Fruit fly (Drosophila melanogaster) whole organism, larva: Measurements from ENCODE around the gene Cpr97Eb.

Source experiments
- noc ChIP-seq: fragments of 200-800 bp; sonication (Bioruptor generic); optimal IDR thresholded peaks from 3 replicates; lab custom pipeline; 2019; ENCODE audit warnings: missing biosample characterization, mild to moderate bottlenecking, missing genetic modification characterization, moderate library complexity

The Cpr97Eb gene

dm6 chr3R:27111784-27112602 is 21.1 kb upstream of the Cpr97Eb start, which contains the start of the genes gb and CG5815:
Gene gb (minus strand): TSS chr3R:27112270.
Gene CG5815 (plus strand): TSS chr3R:27112566.
- TF ChIP-seq noc (tag; lab: Kevin White, UChicago), result no peak

dm6 chr3R:27109458-27109857 is 18.5 kb upstream of the Cpr97Eb start:
- TF ChIP-seq noc (tag; lab: Kevin White, UChicago), result no peak

dm6 chr3R:27108111-27108510 is 17.2 kb upstream of the Cpr97Eb start:
- peak; percentile 67 for TF ChIP-seq noc (tag; lab: Kevin White, UChicago)

dm6 chr3R:27106134-27106694 is 15.3 kb upstream of the Cpr97Eb start, which contains the start of gene CAH9:
Gene CAH9 (minus strand): TSS chr3R:27106184.
- TF ChIP-seq noc (tag; lab: Kevin White, UChicago), result no peak

- no peak for TF ChIP-seq noc (tag; lab: Kevin White, UChicago)
These were observed 14.5 kb upstream of the Cpr97Eb start for dm6 chr3R:27105439-27105838.

dm6 chr3R:27100930-27101329 is 10.0 kb upstream of the Cpr97Eb start, which contains the start of gene Jhbp11:
Gene Jhbp11 (plus strand): TSS chr3R:27101230.
- TF ChIP-seq noc (tag; lab: Kevin White, UChicago), result no peak

dm6 chr3R:27099579-27099978 is 8.6 kb upstream of the Cpr97Eb start, which contains the start of gene eater:
Gene eater (minus strand): TSS chr3R:27099679.
- TF ChIP-seq noc (tag; lab: Kevin White, UChicago), result no peak

- TF ChIP-seq noc (tag; lab: Kevin White, UChicago), result no peak
These were observed 7.7 kb upstream of the Cpr97Eb start for dm6 chr3R:27098638-27099037.

- no peak for TF ChIP-seq noc (tag; lab: Kevin White, UChicago)
These were observed 3.3 kb upstream of the Cpr97Eb start, which contains the start of gene CG14259 for dm6 chr3R:27094233-27094632. Gene CG14259 (plus strand): TSS chr3R:27094533.

- TF ChIP-seq noc (tag; lab: Kevin White, UChicago), result no peak
These were observed 1.9 kb upstream of the Cpr97Eb start, which contains the start of gene CG14258 for dm6 chr3R:27092843-27093242. Gene CG14258 (plus strand): TSS chr3R:27093143.

dm6 chr3R:27092263-27092662 is 1.3 kb upstream of the Cpr97Eb start:
- TF ChIP-seq noc (tag; lab: Kevin White, UChicago), result no peak

- no peak for TF ChIP-seq noc (tag; lab: Kevin White, UChicago)
These were observed 3.4 kb downstream of the Cpr97Eb start, which contains the start of gene Cpr97Ea for dm6 chr3R:27087549-27087948. Gene Cpr97Ea (minus strand): TSS chr3R:27087778.

- TF ChIP-seq noc (tag; lab: Kevin White, UChicago), result no peak
These were observed 6.3 kb downstream of the Cpr97Eb start for dm6 chr3R:27084528-27085052.

- TF ChIP-seq noc (tag; lab: Kevin White, UChicago), result no peak
These were observed 8.2 kb downstream of the Cpr97Eb start for dm6 chr3R:27082752-27083151.

dm6 chr3R:27076618-27077017 is 14.3 kb downstream of the Cpr97Eb start:
- TF ChIP-seq noc (tag; lab: Kevin White, UChicago), result no peak

dm6 chr3R:27075694-27076093 is 15.2 kb downstream of the Cpr97Eb start, which contains the start of gene CG14257:
Gene CG14257 (plus strand): TSS chr3R:27075870.
- TF ChIP-seq noc (tag; lab: Kevin White, UChicago), result no peak
